Worm (Caenorhabditis elegans): ENCODE measurements around the gene T04H1.12.

DNA sequence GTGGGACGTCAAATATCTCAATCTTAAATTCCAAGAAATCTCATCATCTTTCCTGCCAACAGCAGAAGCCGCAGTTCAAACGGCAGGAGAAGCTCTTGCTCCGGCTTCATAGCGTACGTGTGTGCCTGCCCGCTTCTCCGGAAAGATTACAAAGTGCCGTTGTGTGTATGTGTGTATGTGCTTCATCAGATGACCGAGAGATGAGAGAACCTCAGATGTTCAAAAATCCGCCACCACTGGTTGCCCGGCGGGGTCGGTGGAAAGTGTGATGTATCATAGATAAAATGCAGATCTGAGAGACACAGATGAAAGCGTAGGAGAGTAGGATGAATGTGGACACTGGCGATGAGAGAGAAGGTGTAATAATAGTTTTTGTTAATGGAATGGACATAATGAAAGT lies 22.0 kb upstream of the T04H1.12 start:
- TF ChIP-seq unc-3 (GFP tag; conservative IDR thresholded peaks at IDR 0.05) = no peak
- no peak for TF ChIP-seq unc-3 (tag; optimal IDR thresholded peaks at IDR 0.05)
- TF ChIP-seq ceh-30 (tag; optimal IDR thresholded peaks at IDR 0.05) = no peak
- TF ChIP-seq unc-42 (tag; optimal IDR thresholded peaks at IDR 0.05) = no peak
- TF ChIP-seq lin-11 (tag; optimal IDR thresholded peaks at IDR 0.05) = no peak
- no peak for TF ChIP-seq ref-2 (tag; optimal IDR thresholded peaks at IDR 0.05)
- no peak for TF ChIP-seq dmd-4 (tag; optimal IDR thresholded peaks at IDR 0.05; ENCODE audit: borderline replicate concordance)
- no peak for TF ChIP-seq pha-4 (tag; optimal IDR thresholded peaks at IDR 0.05)
- TF ChIP-seq ceh-18 (tag; optimal IDR thresholded peaks at IDR 0.05) = peak; percentile 31
- TF ChIP-seq ama-1 (optimal IDR thresholded peaks at IDR 0.05) = no peak
- no peak for TF ChIP-seq pqm-1 (tag; optimal IDR thresholded peaks at IDR 0.05)
- no peak for TF ChIP-seq sox-4 (tag; optimal IDR thresholded peaks at IDR 0.05)
- no peak for TF ChIP-seq ztf-16 (tag; optimal IDR thresholded peaks at IDR 0.05)
- no peak for TF ChIP-seq ceh-9 (tag; optimal IDR thresholded peaks at IDR 0.05)
- no peak for TF ChIP-seq nhr-11 (tag; optimal IDR thresholded peaks at IDR 0.05)
